Worm (Caenorhabditis elegans) whole organism, mixed stage, embryonic: Measurements from ENCODE around the gene hot-3.

Source experiments
- blmp-1 ChIP-seq: fragments of 150-350 bp; optimal IDR thresholded peaks from 2 replicates; lab custom pipeline; 2014; ENCODE audit warnings: missing biosample characterization, missing genetic modification characterization
- cnd-1 ChIP-seq: fragments of 200-800 bp; sonication (Bioruptor generic); optimal IDR thresholded peaks from 2 replicates; lab custom pipeline; 2018; ENCODE audit warnings: mild to moderate bottlenecking, missing genetic modification characterization, missing compliant biosample characterization
- elt-1 ChIP-seq: sonication (generic microtip); optimal IDR thresholded peaks from 2 replicates; lab custom pipeline; 2017; ENCODE audit warnings: missing genetic modification characterization, mild to moderate bottlenecking, missing compliant biosample characterization, antibody characterized with exemption, moderate library complexity, borderline replicate concordance; ENCODE audit not compliant: insufficient read depth
- lin-13 ChIP-seq: fragments of 150-350 bp; optimal IDR thresholded peaks from 2 replicates; lab custom pipeline; 2014; ENCODE audit warnings: missing biosample characterization, missing genetic modification characterization
- nhr-28 ChIP-seq: fragments of 150-350 bp; optimal IDR thresholded peaks from 2 replicates; lab custom pipeline; 2014; ENCODE audit warnings: missing biosample characterization, missing genetic modification characterization
- pha-4 ChIP-seq: fragments of 150-350 bp; optimal IDR thresholded peaks from 2 replicates; lab custom pipeline; 2018; ENCODE audit warnings: missing biosample characterization, missing genetic modification reagents, missing genetic modification characterization
- sptf-1 ChIP-seq: sonication (generic microtip); optimal IDR thresholded peaks from 2 replicates; lab custom pipeline; 2017; ENCODE audit warnings: mild to moderate bottlenecking, missing genetic modification characterization, moderate library complexity, missing compliant biosample characterization

ce11 chrII:13972199-13972598 is 40.4 kb upstream of the hot-3 start:
- no peak for TF ChIP-seq sptf-1 (tag; lab: Kevin White, UChicago)
- TF ChIP-seq elt-1 (tag; lab: Kevin White, UChicago), result no peak
- no peak for TF ChIP-seq nhr-28 (tag; lab: Kevin White, UChicago)
- no peak for TF ChIP-seq pha-4 (tag; lab: Kevin White, UChicago)
- TF ChIP-seq lin-13 (tag; lab: Kevin White, UChicago), result no peak
- TF ChIP-seq cnd-1 (tag; lab: Kevin White, UChicago), result no peak
- TF ChIP-seq blmp-1 (tag; lab: Kevin White, UChicago), result no peak
